Worm (Caenorhabditis elegans) whole organism, L3 larva: ENCODE results near the gene decr-1.1.

ENCODE experiments used
- R02D3.7 ChIP-seq: fragments of 150-350 bp; optimal IDR thresholded peaks from 2 replicates; lab custom pipeline; 2014; ENCODE audit warnings: missing biosample characterization, missing genetic modification characterization
- ZK546.5 ChIP-seq: sonication (generic microtip); optimal IDR thresholded peaks from 2 replicates; lab custom pipeline; 2017; ENCODE audit warnings: missing biosample characterization, missing genetic modification characterization
- aly-2 ChIP-seq: fragments of 150-350 bp; optimal IDR thresholded peaks from 2 replicates; lab custom pipeline; 2014; ENCODE audit warnings: missing biosample characterization, missing genetic modification characterization
- ama-1 ChIP-seq: fragments of 150-350 bp; optimal IDR thresholded peaks from 2 replicates; lab custom pipeline; 2018
- ceh-16 ChIP-seq: sonication (generic microtip); optimal IDR thresholded peaks from 2 replicates; lab custom pipeline; 2017; ENCODE audit warnings: missing biosample characterization, missing genetic modification characterization
- ceh-28 ChIP-seq: fragments of 150-350 bp; optimal IDR thresholded peaks from 2 replicates; lab custom pipeline; 2014; ENCODE audit warnings: missing biosample characterization, missing genetic modification reagents, missing genetic modification characterization
- ceh-82 ChIP-seq: fragments of 150-350 bp; optimal IDR thresholded peaks from 2 replicates; lab custom pipeline; 2014; ENCODE audit warnings: missing biosample characterization, missing genetic modification characterization
- daf-12 ChIP-seq: fragments of 150-350 bp; optimal IDR thresholded peaks from 2 replicates; lab custom pipeline; 2014; ENCODE audit warnings: missing biosample characterization, missing genetic modification reagents, missing genetic modification characterization
- egl-27 ChIP-seq: sonication (generic microtip); optimal IDR thresholded peaks from 4 replicates; lab custom pipeline; 2017; ENCODE audit warnings: missing biosample characterization, missing genetic modification reagents, missing genetic modification characterization
- egl-5 ChIP-seq: fragments of 150-350 bp; optimal IDR thresholded peaks from 2 replicates; lab custom pipeline; 2017; ENCODE audit warnings: missing biosample characterization, missing genetic modification reagents, missing genetic modification characterization, inconsistent platforms
- elt-1 ChIP-seq: fragments of 150-350 bp; optimal IDR thresholded peaks from 2 replicates; lab custom pipeline; 2014; ENCODE audit warnings: missing biosample characterization, missing genetic modification characterization
- elt-2 ChIP-seq: sonication (generic microtip); optimal IDR thresholded peaks from 2 replicates; lab custom pipeline; 2016; ENCODE audit warnings: missing genetic modification reagents, mild to moderate bottlenecking, missing genetic modification characterization, missing compliant biosample characterization
- elt-3 ChIP-seq, 3 experiments: fragments of 150-350 bp in 1 of 3; sonication (generic microtip) in 2 of 3; optimal IDR thresholded peaks; 2 replicates in 2 of 3; 4 replicates in 1 of 3; lab custom pipeline; 2014 to 2017; ENCODE audit warnings: missing biosample characterization in 3 of 3, missing genetic modification characterization in 3 of 3
- fkh-10 ChIP-seq: sonication (generic microtip); optimal IDR thresholded peaks from 2 replicates; lab custom pipeline; 2017; ENCODE audit warnings: missing biosample characterization, missing genetic modification reagents, missing genetic modification characterization
- fkh-2 ChIP-seq: fragments of 150-350 bp; optimal IDR thresholded peaks from 2 replicates; lab custom pipeline; 2014; ENCODE audit warnings: missing biosample characterization, missing genetic modification reagents, missing genetic modification characterization
- fos-1 ChIP-seq: fragments of 150-350 bp; optimal IDR thresholded peaks from 2 replicates; lab custom pipeline; 2014; ENCODE audit warnings: missing biosample characterization, missing genetic modification characterization
- hmg-11 ChIP-seq: sonication (generic microtip); optimal IDR thresholded peaks from 2 replicates; lab custom pipeline; 2016; ENCODE audit warnings: missing genetic modification characterization, missing compliant biosample characterization
- jun-1 ChIP-seq: fragments of 150-350 bp; optimal IDR thresholded peaks from 2 replicates; lab custom pipeline; 2014; ENCODE audit warnings: missing biosample characterization, missing genetic modification reagents, missing genetic modification characterization
- lin-15B ChIP-seq: fragments of 150-350 bp; optimal IDR thresholded peaks from 2 replicates; lab custom pipeline; 2014; ENCODE audit warnings: missing biosample characterization, missing genetic modification characterization
- lin-39 ChIP-seq: fragments of 150-350 bp; optimal IDR thresholded peaks from 2 replicates; lab custom pipeline; 2018; ENCODE audit warnings: missing biosample characterization, missing genetic modification reagents, missing genetic modification characterization
- lsy-12 ChIP-seq: sonication (generic microtip); optimal IDR thresholded peaks from 2 replicates; lab custom pipeline; 2016; ENCODE audit warnings: mild to moderate bottlenecking, missing genetic modification characterization, missing compliant biosample characterization
- mdl-1 ChIP-seq: fragments of 150-350 bp; optimal IDR thresholded peaks from 2 replicates; lab custom pipeline; 2014; ENCODE audit warnings: missing biosample characterization, missing genetic modification characterization
- mml-1 ChIP-seq: fragments of 150-350 bp; sonication (generic microtip); optimal IDR thresholded peaks from 3 replicates; lab custom pipeline; 2014; ENCODE audit warnings: missing biosample characterization, missing genetic modification characterization
- nhr-12 ChIP-seq: fragments of 150-350 bp; optimal IDR thresholded peaks from 2 replicates; lab custom pipeline; 2014; ENCODE audit warnings: missing biosample characterization, missing genetic modification characterization
- nhr-23 ChIP-seq: fragments of 150-350 bp; optimal IDR thresholded peaks from 2 replicates; lab custom pipeline; 2014; ENCODE audit warnings: missing biosample characterization, missing genetic modification reagents, missing genetic modification characterization
- nhr-237 ChIP-seq: fragments of 150-350 bp; optimal IDR thresholded peaks from 2 replicates; lab custom pipeline; 2014; ENCODE audit warnings: missing biosample characterization, missing genetic modification characterization
- nhr-28 ChIP-seq: fragments of 150-350 bp; optimal IDR thresholded peaks from 2 replicates; lab custom pipeline; 2014; ENCODE audit warnings: missing biosample characterization, missing genetic modification characterization
- nhr-43 ChIP-seq: sonication (generic microtip); optimal IDR thresholded peaks from 2 replicates; lab custom pipeline; 2016; ENCODE audit warnings: mild to moderate bottlenecking, missing genetic modification characterization, missing compliant biosample characterization; ENCODE audit not compliant: poor library complexity, severe bottlenecking
- nhr-67 ChIP-seq: fragments of 150-350 bp; optimal IDR thresholded peaks from 2 replicates; lab custom pipeline; 2014; ENCODE audit warnings: missing biosample characterization, missing genetic modification characterization
- nhr-76 ChIP-seq: fragments of 150-350 bp; sonication (generic microtip); optimal IDR thresholded peaks from 5 replicates; lab custom pipeline; 2014; ENCODE audit warnings: missing biosample characterization, missing genetic modification characterization
- nhr-77 ChIP-seq: fragments of 150-350 bp; optimal IDR thresholded peaks from 2 replicates; lab custom pipeline; 2014; ENCODE audit warnings: missing biosample characterization, missing genetic modification characterization
- pha-4 ChIP-seq: fragments of 150-350 bp; optimal IDR thresholded peaks from 2 replicates; lab custom pipeline; 2014; ENCODE audit warnings: missing biosample characterization, missing genetic modification reagents, missing genetic modification characterization
- sea-2 ChIP-seq: fragments of 150-350 bp; sonication (generic microtip); optimal IDR thresholded peaks from 4 replicates; lab custom pipeline; 2014; ENCODE audit warnings: missing biosample characterization, missing genetic modification reagents, missing genetic modification characterization
- skn-1 ChIP-seq: fragments of 150-350 bp; optimal IDR thresholded peaks from 2 replicates; lab custom pipeline; 2014; ENCODE audit warnings: missing biosample characterization, missing genetic modification characterization
- tbx-2 ChIP-seq: sonication (generic microtip); optimal IDR thresholded peaks from 2 replicates; lab custom pipeline; 2016; ENCODE audit warnings: mild to moderate bottlenecking, missing genetic modification characterization, missing compliant biosample characterization
- unc-39 ChIP-seq: sonication (generic microtip); optimal IDR thresholded peaks from 4 replicates; lab custom pipeline; 2017; ENCODE audit warnings: missing biosample characterization, missing genetic modification characterization
- unc-62 ChIP-seq: fragments of 150-350 bp; sonication (generic microtip); optimal IDR thresholded peaks from 4 replicates; lab custom pipeline; 2014; ENCODE audit warnings: missing biosample characterization, missing genetic modification reagents, missing genetic modification characterization
- zag-1 ChIP-seq: fragments of 150-350 bp; optimal IDR thresholded peaks from 2 replicates; lab custom pipeline; 2014; ENCODE audit warnings: missing biosample characterization, missing genetic modification characterization
- ztf-11 ChIP-seq: fragments of 150-350 bp; optimal IDR thresholded peaks from 2 replicates; lab custom pipeline; 2014; ENCODE audit warnings: missing biosample characterization, missing genetic modification characterization
- ztf-4 ChIP-seq: fragments of 150-350 bp; optimal IDR thresholded peaks from 2 replicates; lab custom pipeline; 2014; ENCODE audit warnings: missing biosample characterization, missing genetic modification characterization

The decr-1.1 gene

DNA sequence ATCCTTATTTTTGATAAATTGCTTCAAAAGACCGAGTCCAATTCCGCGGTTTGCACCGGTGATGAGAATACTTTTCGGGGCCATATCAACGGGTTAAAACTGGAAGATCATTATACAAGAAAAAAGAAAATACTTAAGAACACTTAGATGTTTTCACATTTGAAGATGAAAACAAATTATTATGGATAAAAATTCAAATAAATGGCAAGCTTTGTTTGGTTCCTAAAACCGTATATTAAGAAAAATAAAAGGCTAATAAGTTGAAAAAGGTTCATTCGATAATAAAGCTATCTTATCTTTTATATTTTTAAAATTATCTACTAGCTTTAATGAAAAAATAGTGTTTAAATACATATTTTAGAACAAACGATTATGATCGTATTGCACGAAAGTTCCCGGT is 28.7 kb upstream of the decr-1.1 start, which contains the start of gene F20G2.1:
Gene F20G2.1, minus strand, starts transcription at position 101 of the 400 bp plus-strand sequence.
- TF ChIP-seq unc-62 (GFP tag; lab: Kevin White, UChicago) = no peak
- no peak for TF ChIP-seq ztf-4 (tag; lab: Kevin White, UChicago)
- no peak for TF ChIP-seq elt-2 (tag; lab: Kevin White, UChicago)
- TF ChIP-seq ceh-16 (tag; lab: Kevin White, UChicago) = no peak
- TF ChIP-seq nhr-77 (tag; lab: Kevin White, UChicago) = no peak
- TF ChIP-seq R02D3.7 (tag; lab: Kevin White, UChicago) = no peak
- TF ChIP-seq mdl-1 (tag; lab: Kevin White, UChicago) = no peak
- TF ChIP-seq elt-3 (tag; optimal IDR thresholded peaks at IDR 0.05; lab: Kevin White, UChicago) = no peak
- TF ChIP-seq fkh-10 = no peak
- TF ChIP-seq ceh-82 (tag; lab: Kevin White, UChicago) = no peak
- TF ChIP-seq nhr-28 (tag; lab: Kevin White, UChicago) = no peak
- no peak for TF ChIP-seq lsy-12
- no peak for TF ChIP-seq daf-12
- TF ChIP-seq fkh-2 (tag; lab: Kevin White, UChicago) = no peak
- no peak for TF ChIP-seq skn-1
- TF ChIP-seq nhr-67 (tag; lab: Kevin White, UChicago) = no peak
- TF ChIP-seq sea-2 = no peak

DNA sequence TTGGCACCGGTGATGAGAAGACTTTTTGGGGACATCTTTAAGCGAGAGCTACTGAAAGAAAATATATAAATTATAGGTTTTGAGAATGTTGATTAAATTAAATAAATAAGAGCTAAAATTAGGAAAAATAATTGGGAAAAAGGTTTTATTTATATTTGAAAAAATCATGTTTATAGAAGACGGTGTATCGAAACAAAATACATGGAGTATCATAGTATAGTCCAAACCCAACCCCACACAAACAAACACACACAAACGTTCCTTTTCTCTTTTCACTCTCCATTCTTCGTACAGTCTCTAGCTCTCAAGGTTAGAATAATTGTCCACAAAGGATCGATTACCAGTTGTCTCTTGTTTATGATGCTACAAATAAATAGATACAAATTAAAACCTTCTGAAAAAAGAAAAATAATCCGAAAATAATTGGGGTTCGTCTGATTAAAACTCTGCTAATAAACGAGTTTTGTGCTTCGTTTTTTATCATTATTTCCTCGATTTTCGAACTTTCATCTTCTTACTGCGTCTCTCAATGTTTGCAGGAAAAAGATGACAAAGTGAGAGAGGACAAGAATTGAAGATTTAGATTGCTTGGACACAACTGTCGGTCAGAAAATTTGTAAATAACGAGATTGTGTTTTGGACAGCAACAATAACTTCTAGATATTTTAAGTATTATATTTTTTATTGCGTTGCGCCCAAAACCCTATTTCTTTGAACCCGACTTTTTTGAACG is 25.7 kb upstream of the decr-1.1 start, which contains the start of gene F20G2.2:
Gene F20G2.2, minus strand, starts transcription at position 51 of the 733 bp plus-strand sequence.
- TF ChIP-seq ZK546.5 = no peak
- TF ChIP-seq elt-3 (tag; optimal IDR thresholded peaks at IDR 0.05; lab: Kevin White, UChicago) = no peak
- no peak for TF ChIP-seq elt-1 (tag; lab: Kevin White, UChicago)
- TF ChIP-seq elt-2 (tag; lab: Kevin White, UChicago) = peak; percentile 43
- peak; percentile 20 for TF ChIP-seq ceh-28
- no peak for TF ChIP-seq jun-1 (tag; lab: Kevin White, UChicago)
- TF ChIP-seq mml-1 (tag; lab: Kevin White, UChicago) = no peak
- no peak for TF ChIP-seq fos-1 (tag; lab: Kevin White, UChicago)
- TF ChIP-seq egl-5 (tag; lab: Kevin White, UChicago) = no peak
- no peak for TF ChIP-seq ceh-82 (tag; lab: Kevin White, UChicago)
- no peak for TF ChIP-seq nhr-77 (tag; lab: Kevin White, UChicago)
- TF ChIP-seq hmg-11 (tag; lab: Kevin White, UChicago) = peak; percentile 13
- TF ChIP-seq fkh-10 = no peak
- no peak for TF ChIP-seq sea-2
- TF ChIP-seq ama-1 = no peak
- TF ChIP-seq nhr-43 (tag; lab: Kevin White, UChicago) = no peak
- no peak for TF ChIP-seq lin-39 (tag; lab: Kevin White, UChicago)
- no peak for TF ChIP-seq R02D3.7 (tag; lab: Kevin White, UChicago)
- TF ChIP-seq tbx-2 (tag; lab: Kevin White, UChicago) = no peak
- TF ChIP-seq lin-15B (tag; lab: Kevin White, UChicago) = no peak
- TF ChIP-seq mdl-1 (tag; lab: Kevin White, UChicago) = no peak
- TF ChIP-seq lsy-12 = no peak
- TF ChIP-seq nhr-67 (tag; lab: Kevin White, UChicago) = no peak
- TF ChIP-seq skn-1 = peak; percentile 83
- TF ChIP-seq ceh-16 (tag; lab: Kevin White, UChicago) = no peak
- TF ChIP-seq aly-2 (tag; lab: Kevin White, UChicago) = no peak
- TF ChIP-seq daf-12 = no peak
- no peak for TF ChIP-seq nhr-12
- no peak for TF ChIP-seq nhr-76 (tag; lab: Kevin White, UChicago)
- no peak for TF ChIP-seq ztf-11
- peak; percentile 45 for TF ChIP-seq pha-4 (tag; lab: Kevin White, UChicago)
- no peak for TF ChIP-seq nhr-28 (tag; lab: Kevin White, UChicago)
- TF ChIP-seq fkh-2 (tag; lab: Kevin White, UChicago) = no peak
- no peak for TF ChIP-seq nhr-23 (tag; lab: Kevin White, UChicago)
- TF ChIP-seq zag-1 (tag; lab: Kevin White, UChicago) = no peak
- TF ChIP-seq egl-27 (tag; lab: Kevin White, UChicago) = no peak
- TF ChIP-seq ztf-4 (tag; lab: Kevin White, UChicago) = no peak
- no peak for TF ChIP-seq nhr-237 (tag; lab: Kevin White, UChicago)
- TF ChIP-seq unc-39 = no peak
